Worm (Caenorhabditis elegans): Measurements from ENCODE around the gene Y39G8B.2.

- TF ChIP-seq lir-3 (tag; optimal IDR thresholded peaks at IDR 0.05) (no peak), nhr-76 (tag; optimal IDR thresholded peaks at IDR 0.05) (no peak), mdl-1 (tag; optimal IDR thresholded peaks at IDR 0.05) (no peak), ceh-82 (tag; optimal IDR thresholded peaks at IDR 0.05) (no peak), dmd-6 (GFP tag; IDR thresholded peaks at IDR 0.05) (no peak), nhr-28 (tag; optimal IDR thresholded peaks at IDR 0.05) (peak; percentile 26), D1046.2 (GFP tag; IDR thresholded peaks at IDR 0.05) (no peak), nhr-237 (tag; optimal IDR thresholded peaks at IDR 0.05) (no peak), nhr-25 (tag; optimal IDR thresholded peaks at IDR 0.05; ENCODE audit: borderline replicate concordance, insufficient read depth) (no peak), lin-15B (tag; optimal IDR thresholded peaks at IDR 0.05) (no peak), zag-1 (tag; optimal IDR thresholded peaks at IDR 0.05) (no peak), lin-29 (GFP tag; IDR thresholded peaks at IDR 0.05) (no peak)
Observed at ce11 chrII:13982923-13983322, 6.9 kb upstream of the Y39G8B.2 start, which contains the start of the genes Y39G8B.13 and Y39G8B.10.
